Fruit fly (Drosophila melanogaster) whole organism, wandering third instar larva: ENCODE results near the gene CG8300.

Experiments used
- Abd-B ChIP-seq: fragments of >200 bp; optimal IDR thresholded peaks from 2 replicates; lab custom pipeline; 2017; ENCODE audit warnings: missing biosample characterization, missing genetic modification characterization
- CG32264 ChIP-seq: fragments of 200-800 bp; sonication (Bioruptor generic); optimal IDR thresholded peaks from 2 replicates; lab custom pipeline; 2016; ENCODE audit warnings: missing biosample characterization, missing genetic modification characterization
- CG9705 ChIP-seq: fragments of 200-800 bp; sonication (Bioruptor generic); optimal IDR thresholded peaks from 2 replicates; lab custom pipeline; 2018; ENCODE audit warnings: missing biosample characterization, mild to moderate bottlenecking, missing genetic modification characterization
- CrebA ChIP-seq: fragments of 200-800 bp; sonication (Bioruptor generic); optimal IDR thresholded peaks from 2 replicates; lab custom pipeline; 2016; ENCODE audit warnings: missing biosample characterization, mild to moderate bottlenecking, missing genetic modification characterization, borderline replicate concordance
- Dfd ChIP-seq: fragments of >200 bp; optimal IDR thresholded peaks from 2 replicates; lab custom pipeline; 2017; ENCODE audit warnings: missing biosample characterization, missing genetic modification characterization
- Dif ChIP-seq: fragments of 200-275, 200-300 bp; sonication (Bioruptor generic); optimal IDR thresholded peaks from 2 replicates; lab custom pipeline; 2018; ENCODE audit warnings: missing biosample characterization, missing genetic modification characterization; ENCODE audit not compliant: partially characterized antibody
- GATAd ChIP-seq: sonication (Bioruptor generic); optimal IDR thresholded peaks from 2 replicates; lab custom pipeline; 2016; ENCODE audit warnings: missing biosample characterization, missing genetic modification characterization
- HLH106 ChIP-seq: fragments of 200-800 bp; optimal IDR thresholded peaks from 3 replicates; lab custom pipeline; 2019; ENCODE audit warnings: missing biosample characterization, mild to moderate bottlenecking, missing genetic modification characterization, moderate library complexity
- Hnf4 ChIP-seq: fragments of 200-800 bp; sonication (Bioruptor generic); optimal IDR thresholded peaks from 2 replicates; lab custom pipeline; 2016; ENCODE audit warnings: missing biosample characterization, mild to moderate bottlenecking, missing genetic modification characterization
- Hr78 ChIP-seq: fragments of >200 bp; optimal IDR thresholded peaks from 2 replicates; lab custom pipeline; 2017; ENCODE audit warnings: missing biosample characterization, missing genetic modification characterization
- Hr83 ChIP-seq: fragments of 200-300 bp; sonication (Bioruptor generic); optimal IDR thresholded peaks from 2 replicates; lab custom pipeline; 2016; ENCODE audit warnings: missing biosample characterization, mild to moderate bottlenecking, missing genetic modification characterization, moderate library complexity; ENCODE audit not compliant: poor library complexity, severe bottlenecking
- Jra ChIP-seq: sonication (Bioruptor generic); optimal IDR thresholded peaks from 2 replicates; lab custom pipeline; 2016; ENCODE audit warnings: missing biosample characterization, missing genetic modification characterization
- Mio ChIP-seq: sonication (Bioruptor generic); optimal IDR thresholded peaks from 2 replicates; lab custom pipeline; 2016; ENCODE audit warnings: missing biosample characterization, missing genetic modification characterization
- Myc ChIP-seq: fragments of >200 bp; optimal IDR thresholded peaks from 2 replicates; lab custom pipeline; 2017
- N ChIP-seq: fragments of >200 bp; optimal IDR thresholded peaks from 2 replicates; lab custom pipeline; 2018; ENCODE audit warnings: missing biosample characterization, missing external identifiers, missing genetic modification characterization
- OdsH ChIP-seq: fragments of 200-800 bp; sonication (Bioruptor generic); optimal IDR thresholded peaks from 2 replicates; lab custom pipeline; 2016; ENCODE audit warnings: missing biosample characterization, mild to moderate bottlenecking, missing genetic modification characterization
- Rel ChIP-seq, 2 experiments: fragments of 200-800 bp; sonication (Bioruptor generic) in 1 of 2; optimal IDR thresholded peaks; 2 replicates in 1 of 2; 3 replicates in 1 of 2; lab custom pipeline; 2016 to 2019; ENCODE audit warnings: mild to moderate bottlenecking in 2 of 2, missing biosample characterization in 2 of 2, missing genetic modification characterization in 2 of 2, moderate library complexity in 1 of 2
- Sp1 ChIP-seq: fragments of 200-800 bp; sonication (Bioruptor generic); optimal IDR thresholded peaks from 3 replicates; lab custom pipeline; 2019; ENCODE audit warnings: missing biosample characterization, mild to moderate bottlenecking, missing genetic modification characterization, moderate library complexity
- Vsx2 ChIP-seq: fragments of 200-300, 225-300 bp; sonication (Bioruptor generic); optimal IDR thresholded peaks from 2 replicates; lab custom pipeline; 2018; ENCODE audit warnings: missing biosample characterization, missing genetic modification characterization; ENCODE audit not compliant: partially characterized antibody
- br ChIP-seq: fragments of 200-800 bp; sonication (Bioruptor generic); optimal IDR thresholded peaks from 2 replicates; lab custom pipeline; 2016; ENCODE audit warnings: missing biosample characterization, missing genetic modification characterization
- dl ChIP-seq, 2 experiments: fragments of 175-275, 200-275 bp in 1 of 2; fragments of 200-275 bp in 1 of 2; sonication (Bioruptor generic); optimal IDR thresholded peaks; lab custom pipeline; 2018; ENCODE audit warnings: mild to moderate bottlenecking in 2 of 2, missing biosample characterization in 2 of 2, missing genetic modification characterization in 2 of 2, moderate library complexity in 2 of 2; ENCODE audit not compliant: partially characterized antibody in 2 of 2, insufficient read depth in 1 of 2
- dmrt93B ChIP-seq: fragments of 200-800 bp; sonication (Bioruptor generic); optimal IDR thresholded peaks from 2 replicates; lab custom pipeline; 2018; ENCODE audit warnings: missing biosample characterization, mild to moderate bottlenecking, missing genetic modification characterization
- dsf ChIP-seq: sonication (Bioruptor generic); optimal IDR thresholded peaks from 2 replicates; lab custom pipeline; 2016; ENCODE audit warnings: missing biosample characterization, missing genetic modification characterization, borderline replicate concordance
- foxo ChIP-seq, 2 experiments: fragments of 200-800 bp; sonication (Bioruptor generic); optimal IDR thresholded peaks; 2 replicates in 1 of 2; 3 replicates in 1 of 2; lab custom pipeline; 2016 to 2017; ENCODE audit warnings: missing biosample characterization in 2 of 2, missing genetic modification characterization in 2 of 2
- fru ChIP-seq: fragments of 200-800 bp; sonication (Bioruptor generic); optimal IDR thresholded peaks from 3 replicates; lab custom pipeline; 2016; ENCODE audit warnings: missing biosample characterization, mild to moderate bottlenecking, missing genetic modification characterization
- h ChIP-seq: fragments of 200-800 bp; sonication (Bioruptor generic); optimal IDR thresholded peaks from 3 replicates; lab custom pipeline; 2016; ENCODE audit warnings: missing biosample characterization, mild to moderate bottlenecking, missing genetic modification characterization
- jim ChIP-seq: fragments of 175-275, 200-325 bp; sonication (Bioruptor generic); optimal IDR thresholded peaks from 2 replicates; lab custom pipeline; 2016; ENCODE audit warnings: missing biosample characterization, mild to moderate bottlenecking, missing genetic modification characterization
- lola ChIP-seq: fragments of >200 bp; optimal IDR thresholded peaks from 2 replicates; lab custom pipeline; 2017; ENCODE audit warnings: missing biosample characterization, missing genetic modification characterization
- pan ChIP-seq: fragments of >200 bp; optimal IDR thresholded peaks from 2 replicates; lab custom pipeline; 2017
- psq ChIP-seq: fragments of 200-800 bp; sonication (Bioruptor generic); optimal IDR thresholded peaks from 3 replicates; lab custom pipeline; 2017; ENCODE audit warnings: missing biosample characterization, mild to moderate bottlenecking, missing genetic modification characterization, moderate library complexity
- rgr ChIP-seq: fragments of 200-800 bp; sonication (Bioruptor generic); optimal IDR thresholded peaks from 3 replicates; lab custom pipeline; 2016; ENCODE audit warnings: missing biosample characterization, mild to moderate bottlenecking, missing genetic modification characterization
- sage ChIP-seq: fragments of 200-800 bp; sonication (Bioruptor generic); optimal IDR thresholded peaks from 2 replicates; lab custom pipeline; 2016; ENCODE audit warnings: missing biosample characterization, mild to moderate bottlenecking, missing genetic modification characterization
- sv ChIP-seq: fragments of 200-800 bp; sonication (Bioruptor generic); optimal IDR thresholded peaks from 3 replicates; lab custom pipeline; 2016; ENCODE audit warnings: missing biosample characterization, missing genetic modification characterization
- tai ChIP-seq: sonication (Bioruptor generic); optimal IDR thresholded peaks from 2 replicates; lab custom pipeline; 2016; ENCODE audit warnings: missing biosample characterization, missing genetic modification characterization
- usp ChIP-seq: fragments of >200 bp; optimal IDR thresholded peaks from 2 replicates; lab custom pipeline; 2017; ENCODE audit warnings: missing biosample characterization, missing genetic modification characterization
- woc ChIP-seq: sonication (Bioruptor generic); optimal IDR thresholded peaks from 2 replicates; lab custom pipeline; 2016; ENCODE audit warnings: missing biosample characterization, mild to moderate bottlenecking, missing genetic modification characterization

Gene CG8300

dm6 chrX:7109793-7110606 lies 5.3 kb downstream of the CG8300 start, which contains the start of gene fz4:
fz4 (minus strand) TSS chrX:7110321.
- peak; percentile 56 for TF ChIP-seq Hr83 (GFP tag; lab: Kevin White, UChicago)
- no peak for TF ChIP-seq dmrt93B (GFP tag; lab: Kevin White, UChicago)
- TF ChIP-seq jim (GFP tag; lab: Kevin White, UChicago) = peak; percentile 59
- TF ChIP-seq Sp1 = peak; percentile 38
- TF ChIP-seq dsf (GFP tag; lab: Kevin White, UChicago) = no peak
- TF ChIP-seq Hr78 = no peak
- peak in 1 of 2 experiments; percentile 12 for TF ChIP-seq foxo (GFP tag; optimal IDR thresholded peaks at IDR 0.05; lab: Kevin White, UChicago)
- no peak for TF ChIP-seq N (GFP tag; lab: Kevin White, UChicago)
- TF ChIP-seq HLH106 (tag; lab: Kevin White, UChicago) = no peak
- TF ChIP-seq fru (GFP tag; lab: Kevin White, UChicago) = peak; percentile 35
- peak; percentile 28 for TF ChIP-seq rgr (GFP tag; lab: Kevin White, UChicago)
- no peak for TF ChIP-seq lola (GFP tag; lab: Kevin White, UChicago)
- no peak for TF ChIP-seq woc
- no peak for TF ChIP-seq Jra (GFP tag; lab: Kevin White, UChicago)
- no peak for TF ChIP-seq OdsH (GFP tag; lab: Kevin White, UChicago)
- TF ChIP-seq Myc (lab: Kevin White, UChicago) = peak; percentile 73
- no peak for TF ChIP-seq br
- no peak for TF ChIP-seq usp
- no peak for TF ChIP-seq sage
- no peak for TF ChIP-seq Mio (GFP tag; lab: Kevin White, UChicago)
- no peak for TF ChIP-seq Dif
- peak; percentile 42 to 76 for TF ChIP-seq dl (GFP tag; optimal IDR thresholded peaks at IDR 0.05; lab: Kevin White, UChicago; ENCODE audit: insufficient read depth in 1 of 2, partially characterized antibody in 2 of 2)
- TF ChIP-seq h (GFP tag; lab: Kevin White, UChicago) = no peak
- TF ChIP-seq CrebA = no peak
- no peak for TF ChIP-seq GATAd (GFP tag; lab: Kevin White, UChicago)
- TF ChIP-seq CG9705 = no peak
- TF ChIP-seq tai (GFP tag; lab: Kevin White, UChicago) = no peak
- TF ChIP-seq Vsx2 (GFP tag; lab: Kevin White, UChicago) = no peak
- no peak for TF ChIP-seq sv
- TF ChIP-seq Abd-B (GFP tag; lab: Kevin White, UChicago) = no peak
- no peak for TF ChIP-seq Rel (GFP tag; optimal IDR thresholded peaks at IDR 0.05; lab: Kevin White, UChicago)
- peak; percentile 95 for TF ChIP-seq Rel (tag; optimal IDR thresholded peaks at IDR 0.05; lab: Kevin White, UChicago)
- TF ChIP-seq psq (GFP tag; lab: Kevin White, UChicago) = peak; percentile 95

dm6 chrX:7110890-7111289 lies 6.2 kb downstream of the CG8300 start:
- TF ChIP-seq psq (GFP tag; lab: Kevin White, UChicago) (no peak), dl (GFP tag; optimal IDR thresholded peaks at IDR 0.05; lab: Kevin White, UChicago; ENCODE audit: insufficient read depth in 1 of 2, partially characterized antibody in 2 of 2) (no peak), Rel (GFP tag; optimal IDR thresholded peaks at IDR 0.05; lab: Kevin White, UChicago) (no peak), Rel (tag; optimal IDR thresholded peaks at IDR 0.05; lab: Kevin White, UChicago) (no peak), woc (no peak), Jra (GFP tag; lab: Kevin White, UChicago) (no peak), CG32264 (GFP tag; lab: Kevin White, UChicago) (no peak), usp (no peak), Hr83 (GFP tag; lab: Kevin White, UChicago) (no peak), CrebA (no peak), Myc (lab: Kevin White, UChicago) (no peak), CG9705 (no peak), tai (GFP tag; lab: Kevin White, UChicago) (no peak), Dfd (GFP tag; lab: Kevin White, UChicago) (no peak), sage (no peak), Hnf4 (GFP tag; lab: Kevin White, UChicago) (no peak)

- TF ChIP-seq CG9705 (peak; percentile 8), fru (GFP tag; lab: Kevin White, UChicago) (peak; percentile 26), sv (peak; percentile 13), foxo (GFP tag; optimal IDR thresholded peaks at IDR 0.05; lab: Kevin White, UChicago) (peak in 1 of 2 experiments; percentile 33), psq (GFP tag; lab: Kevin White, UChicago) (no peak), Dfd (GFP tag; lab: Kevin White, UChicago) (peak; percentile 26), Sp1 (peak; percentile 39), h (GFP tag; lab: Kevin White, UChicago) (peak; percentile 24), HLH106 (tag; lab: Kevin White, UChicago) (peak; percentile 45), pan (lab: Kevin White, UChicago) (no peak)
These were observed 13.0 kb downstream of the CG8300 start for dm6 chrX:7117729-7118128.
